Worm (Caenorhabditis elegans) whole organism, late embryonic: ENCODE measurements around the gene srx-65.

Experiments used
- ceh-2 ChIP-seq: sonication (generic microtip); optimal IDR thresholded peaks from 2 replicates; lab custom pipeline; 2016; ENCODE audit warnings: missing genotype, missing genetic modification characterization, missing compliant biosample characterization
- ceh-24 ChIP-seq: sonication (generic microtip); optimal IDR thresholded peaks from 2 replicates; lab custom pipeline; 2016; ENCODE audit warnings: mild to moderate bottlenecking, missing genetic modification characterization, missing compliant biosample characterization
- ceh-9 ChIP-seq: sonication (generic microtip); optimal IDR thresholded peaks from 2 replicates; lab custom pipeline; 2016; ENCODE audit warnings: mild to moderate bottlenecking, missing genetic modification characterization, inconsistent platforms, missing compliant biosample characterization
- nfya-1 ChIP-seq: sonication (generic microtip); optimal IDR thresholded peaks from 2 replicates; lab custom pipeline; 2017; ENCODE audit warnings: missing genetic modification characterization, mild to moderate bottlenecking, missing compliant biosample characterization, antibody characterized with exemption, moderate library complexity
- pha-4 ChIP-seq: fragments of 150-350 bp; optimal IDR thresholded peaks from 2 replicates; lab custom pipeline; 2018; ENCODE audit warnings: missing biosample characterization, missing genetic modification reagents, missing genetic modification characterization
- pqm-1 ChIP-seq: sonication (generic microtip); optimal IDR thresholded peaks from 2 replicates; lab custom pipeline; 2016; ENCODE audit warnings: missing genetic modification characterization, missing compliant biosample characterization
- tbx-2 ChIP-seq: sonication (generic microtip); optimal IDR thresholded peaks from 2 replicates; lab custom pipeline; 2016; ENCODE audit warnings: missing genetic modification characterization, missing compliant biosample characterization

ce11 chrV:3896018-3896417 is 25.7 kb upstream of the srx-65 start:
- no peak for TF ChIP-seq tbx-2 (tag; lab: Kevin White, UChicago)
- TF ChIP-seq pha-4 (tag; lab: Kevin White, UChicago): no peak
- no peak for TF ChIP-seq ceh-24 (tag; lab: Kevin White, UChicago)
- TF ChIP-seq pqm-1: no peak
- TF ChIP-seq ceh-2 (tag; lab: Kevin White, UChicago): no peak
- TF ChIP-seq ceh-9 (tag; lab: Kevin White, UChicago): no peak
- TF ChIP-seq nfya-1 (tag; lab: Kevin White, UChicago): no peak
